Fruit fly (Drosophila melanogaster) whole organism, adult: Measurements from ENCODE around the gene CG32437.
A peak's percentile ranks its signal among the peaks of the same experiment; 100 is the strongest.

Experiments
- CG11617 ChIP-seq: fragments of 200-800 bp; sonication (Bioruptor generic); optimal IDR thresholded peaks from 2 replicates; lab custom pipeline; 2017; ENCODE audit warnings: mild to moderate bottlenecking, missing biosample characterization, missing genetic modification reagents, missing genetic modification characterization
- CG12768 ChIP-seq: fragments of 200-800 bp; sonication (Bioruptor generic); optimal IDR thresholded peaks from 2 replicates; lab custom pipeline; 2017; ENCODE audit warnings: missing biosample characterization, missing genetic modification characterization, mild to moderate bottlenecking, moderate library complexity, missing genetic modification reagents
- CG1620 ChIP-seq: fragments of 200-800 bp; sonication (Bioruptor generic); optimal IDR thresholded peaks from 2 replicates; lab custom pipeline; 2016; ENCODE audit warnings: missing biosample characterization, missing genetic modification characterization
- CG33017 ChIP-seq: fragments of 200-800 bp; sonication (Bioruptor generic); optimal IDR thresholded peaks from 2 replicates; lab custom pipeline; 2018; ENCODE audit warnings: missing biosample characterization, mild to moderate bottlenecking, missing genetic modification characterization, moderate library complexity
- CG7045 ChIP-seq: fragments of 200-800 bp; sonication (Bioruptor generic); optimal IDR thresholded peaks from 2 replicates; lab custom pipeline; 2017; ENCODE audit warnings: missing biosample characterization, mild to moderate bottlenecking, missing genetic modification characterization
- CG7101 ChIP-seq: fragments of 200-800 bp; sonication (Bioruptor generic); optimal IDR thresholded peaks from 2 replicates; lab custom pipeline; 2018; ENCODE audit warnings: missing biosample characterization, mild to moderate bottlenecking, missing genetic modification characterization, moderate library complexity
- Clk ChIP-seq: fragments of 200-800 bp; sonication (Bioruptor generic); optimal IDR thresholded peaks from 2 replicates; lab custom pipeline; 2017; ENCODE audit warnings: missing biosample characterization, missing genetic modification characterization
- Crg-1 ChIP-seq: fragments of 200-800 bp; sonication (Bioruptor generic); optimal IDR thresholded peaks from 2 replicates; lab custom pipeline; 2016; ENCODE audit warnings: missing biosample characterization, missing genetic modification characterization
- Hr96 ChIP-seq: fragments of 200-800 bp; sonication (Bioruptor generic); optimal IDR thresholded peaks from 2 replicates; lab custom pipeline; 2016; ENCODE audit warnings: missing biosample characterization, missing genetic modification characterization
- bab1 ChIP-seq: fragments of 200-800 bp; sonication (Bioruptor generic); optimal IDR thresholded peaks from 3 replicates; lab custom pipeline; 2019; ENCODE audit warnings: missing biosample characterization, mild to moderate bottlenecking, missing genetic modification characterization, moderate library complexity
- kay ChIP-seq: fragments of 200-800 bp; sonication (Bioruptor generic); peaks from one replicate; lab custom pipeline; 2016; ENCODE audit warnings: missing biosample characterization, missing genetic modification characterization, borderline replicate concordance
- ovo ChIP-seq: fragments of 200-800 bp; sonication (Bioruptor generic); optimal IDR thresholded peaks from 2 replicates; lab custom pipeline; 2016; ENCODE audit warnings: missing biosample characterization, missing genetic modification characterization
- pad ChIP-seq: fragments of 200-800 bp; sonication (Bioruptor generic); optimal IDR thresholded peaks from 3 replicates; lab custom pipeline; 2017; ENCODE audit warnings: missing biosample characterization, missing genetic modification characterization, mild to moderate bottlenecking, moderate library complexity, missing genetic modification reagents
- toe ChIP-seq: fragments of 200-800 bp; sonication (Bioruptor generic); optimal IDR thresholded peaks from 2 replicates; lab custom pipeline; 2016; ENCODE audit warnings: missing biosample characterization, missing genetic modification characterization

- TF ChIP-seq bab1 (GFP tag; lab: Kevin White, UChicago) (no peak), CG12768 (GFP tag; lab: Kevin White, UChicago) (no peak), Crg-1 (GFP tag; lab: Kevin White, UChicago) (no peak), CG1620 (GFP tag; lab: Kevin White, UChicago) (no peak), CG7045 (GFP tag; lab: Kevin White, UChicago) (no peak), CG33017 (no peak), Clk (no peak), CG7101 (no peak), ovo (GFP tag; lab: Kevin White, UChicago) (no peak), Hr96 (GFP tag; lab: Kevin White, UChicago) (no peak), CG11617 (GFP tag; lab: Kevin White, UChicago) (no peak), kay (GFP tag; lab: Kevin White, UChicago) (peak; percentile 73), toe (GFP tag; lab: Kevin White, UChicago) (no peak), pad (GFP tag; lab: Kevin White, UChicago) (no peak)
Observed at dm6 chr3L:21398156-21398555, 40.7 kb downstream of the CG32437 start.
